Worm (Caenorhabditis elegans): ENCODE results near the gene math-16.

DNA sequence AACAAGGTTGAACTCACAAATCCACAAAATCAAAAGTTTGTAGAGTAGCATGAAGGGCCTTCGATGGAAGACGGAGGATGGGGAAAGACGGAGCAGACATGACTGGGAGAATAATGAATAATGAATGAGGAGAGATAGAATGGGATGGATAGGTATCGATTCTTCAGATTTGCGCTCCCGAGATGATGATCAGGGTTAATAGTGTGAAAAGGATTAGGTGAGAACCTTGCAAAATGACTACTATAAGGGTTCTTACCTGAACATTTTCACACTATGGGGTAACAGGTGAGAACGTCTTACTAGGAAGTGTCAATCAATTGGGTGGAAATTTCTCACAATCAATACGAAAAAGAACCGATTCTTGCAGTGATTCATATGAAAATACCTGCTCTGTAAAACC, 28.3 kb downstream of the math-16 start, which contains the start of gene fbxb-96:
- no peak for TF ChIP-seq mep-1 (tag; optimal IDR thresholded peaks at IDR 0.05)
- TF ChIP-seq elt-1 (tag; optimal IDR thresholded peaks at IDR 0.05; ENCODE audit: borderline replicate concordance, insufficient read depth), result no peak
- TF ChIP-seq pha-4 (tag; optimal IDR thresholded peaks at IDR 0.05), result no peak
- TF ChIP-seq nhr-12 (tag; optimal IDR thresholded peaks at IDR 0.05), result no peak
- TF ChIP-seq bed-3 (GFP tag; optimal IDR thresholded peaks at IDR 0.05), result no peak
- no peak for TF ChIP-seq nhr-28 (tag; optimal IDR thresholded peaks at IDR 0.05)

Data from whole organism, mixed stage, embryonic.